Worm (Caenorhabditis elegans) whole organism, L2 larva: ENCODE measurements around the gene ZK402.2.
"Not testable (repeated sequence)": the region's sequence is repeated elsewhere in the genome, so short reads cannot be mapped to it uniquely, and the experiment has no call there.

Experiments used
- F13H6.1 ChIP-seq: sonication (generic microtip); optimal IDR thresholded peaks from 2 replicates; lab custom pipeline; 2016; ENCODE audit warnings: missing genetic modification characterization, missing compliant biosample characterization
- Y55F3AM.14 ChIP-seq: fragments of 200-800 bp; sonication (Bioruptor generic); optimal IDR thresholded peaks from 2 replicates; lab custom pipeline; 2018; ENCODE audit warnings: mild to moderate bottlenecking, missing genetic modification characterization, missing compliant biosample characterization
- ZK546.5 ChIP-seq: sonication (generic microtip); optimal IDR thresholded peaks from 2 replicates; lab custom pipeline; 2017; ENCODE audit warnings: missing biosample characterization, missing genetic modification characterization
- alr-1 ChIP-seq: fragments of 150-350 bp; optimal IDR thresholded peaks from 2 replicates; lab custom pipeline; 2014; ENCODE audit warnings: missing biosample characterization, missing genetic modification characterization
- blmp-1 ChIP-seq: sonication (generic microtip); optimal IDR thresholded peaks from 2 replicates; lab custom pipeline; 2017; ENCODE audit warnings: missing genetic modification characterization, mild to moderate bottlenecking, missing compliant biosample characterization, antibody characterized with exemption, moderate library complexity; ENCODE audit not compliant: insufficient read depth
- ceh-16 ChIP-seq: fragments of 150-350 bp; optimal IDR thresholded peaks from 2 replicates; lab custom pipeline; 2014; ENCODE audit warnings: missing biosample characterization, missing genetic modification characterization
- dmd-4 ChIP-seq: sonication (generic microtip); optimal IDR thresholded peaks from 2 replicates; lab custom pipeline; 2017; ENCODE audit warnings: missing biosample characterization, missing genetic modification characterization
- egl-27 ChIP-seq: sonication (generic microtip); optimal IDR thresholded peaks from 3 replicates; lab custom pipeline; 2017; ENCODE audit warnings: missing biosample characterization, missing genetic modification reagents, missing genetic modification characterization
- elt-1 ChIP-seq: fragments of 150-350 bp; optimal IDR thresholded peaks from 2 replicates; lab custom pipeline; 2014; ENCODE audit warnings: missing biosample characterization, missing genetic modification characterization
- elt-3 ChIP-seq: sonication (generic microtip); optimal IDR thresholded peaks from 2 replicates; lab custom pipeline; 2017; ENCODE audit warnings: missing biosample characterization, missing genetic modification characterization
- fos-1 ChIP-seq: fragments of 150-350 bp; optimal IDR thresholded peaks from 2 replicates; lab custom pipeline; 2014; ENCODE audit warnings: missing biosample characterization, missing genetic modification characterization
- gmeb-1 ChIP-seq: fragments of 150-350 bp; optimal IDR thresholded peaks from 2 replicates; lab custom pipeline; 2014; ENCODE audit warnings: missing biosample characterization, missing genetic modification characterization
- lin-11 ChIP-seq: fragments of 150-350 bp; sonication (generic microtip); optimal IDR thresholded peaks from 2 replicates; lab custom pipeline; 2014; ENCODE audit warnings: missing biosample characterization, missing genetic modification characterization, inconsistent platforms, mixed read lengths
- lin-13 ChIP-seq: fragments of 150-350 bp; optimal IDR thresholded peaks from 2 replicates; lab custom pipeline; 2014; ENCODE audit warnings: missing biosample characterization, missing genetic modification reagents, missing genetic modification characterization
- lin-39 ChIP-seq: fragments of 150-350 bp; optimal IDR thresholded peaks from 2 replicates; lab custom pipeline; 2014; ENCODE audit warnings: missing biosample characterization, missing genetic modification reagents, missing genetic modification characterization
- lsy-2 ChIP-seq, 2 experiments: fragments of 150-350 bp in 1 of 2; sonication (generic microtip) in 1 of 2; optimal IDR thresholded peaks; 2 replicates each; lab custom pipeline; 2014 to 2017; ENCODE audit warnings: missing biosample characterization in 2 of 2, missing genetic modification characterization in 2 of 2
- mbf-1 ChIP-seq: sonication (generic microtip); optimal IDR thresholded peaks from 2 replicates; lab custom pipeline; 2017; ENCODE audit warnings: missing biosample characterization, missing genetic modification characterization
- mdl-1 ChIP-seq, 2 experiments: fragments of 150-350 bp in 1 of 2; sonication (generic microtip) in 1 of 2; optimal IDR thresholded peaks; 2 replicates each; lab custom pipeline; 2017; ENCODE audit warnings: missing biosample characterization in 2 of 2, missing genetic modification characterization in 2 of 2
- nhr-11 ChIP-seq: fragments of 150-350 bp; optimal IDR thresholded peaks from 2 replicates; lab custom pipeline; 2014; ENCODE audit warnings: missing biosample characterization, missing genetic modification characterization
- nhr-129 ChIP-seq: fragments of 150-350 bp; optimal IDR thresholded peaks from 2 replicates; lab custom pipeline; 2014; ENCODE audit warnings: missing biosample characterization, missing genetic modification characterization
- nhr-21 ChIP-seq: fragments of 150-350 bp; optimal IDR thresholded peaks from 2 replicates; lab custom pipeline; 2014; ENCODE audit warnings: missing biosample characterization, missing genetic modification characterization
- nhr-23 ChIP-seq: fragments of 150-350 bp; optimal IDR thresholded peaks from 2 replicates; lab custom pipeline; 2014; ENCODE audit warnings: missing biosample characterization, missing genetic modification reagents, missing genetic modification characterization
- nhr-25 ChIP-seq: fragments of 150-350 bp; sonication (generic microtip); optimal IDR thresholded peaks from 3 replicates; lab custom pipeline; 2014; ENCODE audit warnings: missing biosample characterization, missing genetic modification characterization
- nhr-6 ChIP-seq: fragments of 150-350 bp; optimal IDR thresholded peaks from 2 replicates; lab custom pipeline; 2014; ENCODE audit warnings: missing biosample characterization, missing genetic modification characterization
- nhr-77 ChIP-seq: fragments of 150-350 bp; optimal IDR thresholded peaks from 2 replicates; lab custom pipeline; 2014; ENCODE audit warnings: missing biosample characterization, missing genetic modification characterization
- sem-4 ChIP-seq: fragments of 150-350 bp; optimal IDR thresholded peaks from 2 replicates; lab custom pipeline; 2014; ENCODE audit warnings: missing biosample characterization, missing genetic modification reagents, missing genetic modification characterization
- skn-1 ChIP-seq: sonication (generic microtip); optimal IDR thresholded peaks from 2 replicates; lab custom pipeline; 2017; ENCODE audit warnings: missing biosample characterization, missing genetic modification characterization
- sma-3 ChIP-seq: sonication (generic microtip); optimal IDR thresholded peaks from 2 replicates; lab custom pipeline; 2016; ENCODE audit warnings: missing genetic modification reagents, missing genetic modification characterization, missing compliant biosample characterization
- sma-9 ChIP-seq, 2 experiments: fragments of 150-350 bp in 1 of 2; sonication (generic microtip) in 1 of 2; optimal IDR thresholded peaks; 2 replicates each; lab custom pipeline; 2014 to 2016; ENCODE audit warnings: missing genetic modification characterization in 2 of 2, mild to moderate bottlenecking in 1 of 2, missing biosample characterization in 1 of 2, missing compliant biosample characterization in 1 of 2, missing genetic modification reagents in 1 of 2, moderate library complexity in 1 of 2
- snpc-4 ChIP-seq: fragments of 150-350 bp; optimal IDR thresholded peaks from 2 replicates; lab custom pipeline; 2014; ENCODE audit warnings: missing biosample characterization, missing genetic modification characterization
- unc-39 ChIP-seq: fragments of 150-350 bp; optimal IDR thresholded peaks from 2 replicates; lab custom pipeline; 2014; ENCODE audit warnings: missing biosample characterization, missing genetic modification characterization
- unc-55 ChIP-seq: fragments of 150-350 bp; sonication (generic microtip); optimal IDR thresholded peaks from 3 replicates; lab custom pipeline; 2014; ENCODE audit warnings: missing biosample characterization, missing genetic modification reagents, missing genetic modification characterization
- zag-1 ChIP-seq: fragments of 150-350 bp; optimal IDR thresholded peaks from 2 replicates; lab custom pipeline; 2014; ENCODE audit warnings: missing biosample characterization, missing genetic modification characterization

ZK402.2 gene

ce11 chrX:1393891-1394290 lies 9.7 kb upstream of the ZK402.2 start, which contains the start of gene F56C3.9:
Gene F56C3.9 (minus strand): TSS chrX:1393991.
- TF ChIP-seq zag-1 (tag; lab: Kevin White, UChicago), result no peak
- no peak for TF ChIP-seq fos-1 (tag; lab: Kevin White, UChicago)
- TF ChIP-seq unc-55, result no peak
- TF ChIP-seq nhr-6 (tag; lab: Kevin White, UChicago), result no peak
- TF ChIP-seq nhr-129, result no peak
- TF ChIP-seq gmeb-1, result no peak
- no peak for TF ChIP-seq Y55F3AM.14 (GFP tag; lab: Kevin White, UChicago)
- TF ChIP-seq nhr-21 (tag; lab: Kevin White, UChicago), result no peak

DNA sequence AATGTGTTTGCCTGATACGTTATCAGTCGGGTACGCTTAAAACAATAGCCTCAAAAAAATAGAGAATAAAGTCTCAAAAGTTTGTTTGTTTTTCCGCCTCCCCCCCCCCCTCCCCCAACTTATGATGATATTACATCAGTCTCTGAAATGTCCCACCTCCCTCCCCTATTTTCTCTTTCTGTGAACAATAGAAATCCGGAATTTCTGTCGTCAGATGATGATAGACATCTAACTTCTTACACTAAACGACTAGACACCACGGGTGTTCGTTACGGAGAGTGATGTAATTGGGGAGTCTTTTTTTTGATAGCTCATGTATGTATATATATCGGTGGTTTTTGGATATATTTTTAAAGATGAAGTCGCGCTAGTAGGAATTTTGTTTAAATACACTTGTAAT lies 9.1 kb upstream of the ZK402.2 start:
- TF ChIP-seq elt-1 (no peak), lin-39 (tag; lab: Kevin White, UChicago) (no peak), nhr-129 (peak; percentile 42), nhr-77 (tag; lab: Kevin White, UChicago) (no peak), ceh-16 (no peak), nhr-6 (tag; lab: Kevin White, UChicago) (no peak)
- TF ChIP-seq, all 48 proteins: peak for 1

DNA sequence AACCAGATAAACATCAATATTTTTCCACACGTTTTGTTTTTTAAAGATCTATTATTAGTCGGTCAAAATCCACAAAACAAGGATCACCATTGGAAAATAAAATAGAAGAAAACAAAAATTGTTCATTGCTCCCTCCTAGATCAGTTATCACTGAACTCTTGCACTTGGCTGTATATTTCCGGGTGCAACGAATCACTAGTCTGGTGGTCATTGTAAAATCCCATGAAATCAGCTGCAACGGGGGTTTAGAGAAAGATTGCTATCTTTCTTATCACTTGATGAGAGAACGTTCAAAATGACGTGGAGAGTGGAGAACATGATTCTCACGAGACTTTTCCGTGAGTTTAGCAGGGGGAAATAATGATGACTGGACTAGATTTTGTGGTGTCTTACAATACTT lies 7.8 kb upstream of the ZK402.2 start:
- peak; percentile 66 for TF ChIP-seq F13H6.1
- TF ChIP-seq nhr-21 (tag; lab: Kevin White, UChicago), result peak; percentile 64
- peak in 1 of 2 experiments; percentile 31 for TF ChIP-seq lsy-2 (tag; optimal IDR thresholded peaks at IDR 0.05; lab: Kevin White, UChicago)
- peak; percentile 59 for TF ChIP-seq nhr-129
- TF ChIP-seq lin-13, result no peak
- TF ChIP-seq egl-27 (tag; lab: Kevin White, UChicago), result peak; percentile 49
- no peak for TF ChIP-seq alr-1 (tag; lab: Kevin White, UChicago)
- peak; percentile 88 for TF ChIP-seq sma-9 (GFP tag; optimal IDR thresholded peaks at IDR 0.05; lab: Kevin White, UChicago)
- TF ChIP-seq sma-9 (tag; optimal IDR thresholded peaks at IDR 0.05; lab: Kevin White, UChicago), result no peak
- peak; percentile 12 for TF ChIP-seq fos-1 (tag; lab: Kevin White, UChicago)
- TF ChIP-seq, all 48 proteins: peak for 7

ce11 chrX:1397516-1397915 lies 6.0 kb upstream of the ZK402.2 start, which contains the start of gene H39E20.1:
Gene H39E20.1 (minus strand): TSS chrX:1397616.
- TF ChIP-seq elt-3 (tag; lab: Kevin White, UChicago) (no peak), nhr-23 (tag; lab: Kevin White, UChicago) (no peak), blmp-1 (tag; lab: Kevin White, UChicago) (no peak), mbf-1 (tag; lab: Kevin White, UChicago) (no peak), mdl-1 (tag; optimal IDR thresholded peaks at IDR 0.05; lab: Kevin White, UChicago) (no peak), nhr-11 (tag; lab: Kevin White, UChicago) (no peak), nhr-77 (tag; lab: Kevin White, UChicago) (no peak), sma-3 (GFP tag; lab: Kevin White, UChicago) (no peak)

- TF ChIP-seq sem-4 (tag; lab: Kevin White, UChicago) (no peak), skn-1 (tag; lab: Kevin White, UChicago) (no peak), nhr-25 (no peak), snpc-4 (tag; lab: Kevin White, UChicago) (no peak), nhr-21 (tag; lab: Kevin White, UChicago) (no peak), dmd-4 (tag; lab: Kevin White, UChicago) (no peak), elt-1 (no peak), zag-1 (tag; lab: Kevin White, UChicago) (no peak), nhr-23 (tag; lab: Kevin White, UChicago) (no peak), unc-39 (tag; lab: Kevin White, UChicago) (no peak), mbf-1 (tag; lab: Kevin White, UChicago) (no peak), nhr-11 (tag; lab: Kevin White, UChicago) (no peak), ZK546.5 (tag; lab: Kevin White, UChicago) (no peak), nhr-129 (no peak)
Measured at ce11 chrX:1401259-1401658, 2.3 kb upstream of the ZK402.2 start, which contains the start of gene ZK402.5. Gene ZK402.5 (minus strand): TSS chrX:1401359.

ce11 chrX:1403971-1404370 lies 427 bp downstream of the ZK402.2 start, which contains the start of gene ZK402.1:
Gene ZK402.1 (plus strand): TSS chrX:1404271.
- not testable (repeated sequence) for TF ChIP-seq lin-11, nhr-23, elt-3 (tag; lab: Kevin White, UChicago)
